Worm (Caenorhabditis elegans): ENCODE measurements around the gene F58G1.7.

- no peak for TF ChIP-seq cog-1 (tag; optimal IDR thresholded peaks at IDR 0.05)
- no peak for TF ChIP-seq ref-1 (GFP tag; conservative IDR thresholded peaks at IDR 0.05)
- TF ChIP-seq klf-2 (GFP tag; conservative IDR thresholded peaks at IDR 0.05): no peak
Observed at ce11 chrII:12897942-12898341, 50.1 kb downstream of the F58G1.7 start, which contains the start of gene clec-64.
